Worm (Caenorhabditis elegans): ENCODE measurements around the gene tost-1.
A peak's percentile ranks its signal among the peaks of the same experiment; 100 is the strongest.

ce11 chrIII:4912317-4912716 lies 34.2 kb upstream of the tost-1 start, which contains the start of the genes F26F4.9 and cee-1:
- peak; percentile 61 to 76 (median 68) for TF ChIP-seq dpl-1 (GFP tag; optimal IDR thresholded peaks at IDR 0.05)
- TF ChIP-seq aha-1 (tag; optimal IDR thresholded peaks at IDR 0.05), result no peak
- no peak for TF ChIP-seq nhr-77 (tag; optimal IDR thresholded peaks at IDR 0.05)
- TF ChIP-seq nhr-11 (tag; optimal IDR thresholded peaks at IDR 0.05), result no peak
- TF ChIP-seq unc-86 (tag; optimal IDR thresholded peaks at IDR 0.05), result peak; percentile 32
- TF ChIP-seq elt-2 (tag; optimal IDR thresholded peaks at IDR 0.05), result peak; percentile 44
- TF ChIP-seq lir-3 (tag; optimal IDR thresholded peaks at IDR 0.05; ENCODE audit: poor library complexity), result peak; percentile 93
- peak; percentile 71 for TF ChIP-seq lin-14 (GFP tag; optimal IDR thresholded peaks at IDR 0.05)
- no peak for TF ChIP-seq ama-1 (optimal IDR thresholded peaks at IDR 0.05)
- TF ChIP-seq ceh-63 (GFP tag; optimal IDR thresholded peaks at IDR 0.05), result no peak
- TF ChIP-seq nhr-47 (tag; optimal IDR thresholded peaks at IDR 0.05), result peak; percentile 82
- TF ChIP-seq lin-13 (GFP tag; optimal IDR thresholded peaks at IDR 0.05), result peak; percentile 21
- TF ChIP-seq egl-27 (tag; optimal IDR thresholded peaks at IDR 0.05), result no peak
- peak; percentile 73 for TF ChIP-seq Y116A8C.19 (tag; optimal IDR thresholded peaks at IDR 0.05; ENCODE audit: borderline replicate concordance)

All from whole organism, L1 larva.